Worm (Caenorhabditis elegans) whole organism, L4 larva: Measurements from ENCODE around the gene vit-5.

Experiments
- ama-1 ChIP-seq: fragments of 150-350 bp; optimal IDR thresholded peaks from 2 replicates; lab custom pipeline; 2014; ENCODE audit warnings: inconsistent platforms, mixed read lengths
- attf-4 ChIP-seq: sonication (generic microtip); optimal IDR thresholded peaks from 3 replicates; lab custom pipeline; 2017; ENCODE audit warnings: missing biosample characterization, missing genetic modification characterization
- fos-1 ChIP-seq: fragments of 150-350 bp; optimal IDR thresholded peaks from 2 replicates; lab custom pipeline; 2014; ENCODE audit warnings: missing biosample characterization, missing genetic modification characterization
- jun-1 ChIP-seq: fragments of 150-350 bp; optimal IDR thresholded peaks from 2 replicates; lab custom pipeline; 2014; ENCODE audit warnings: missing biosample characterization, missing genetic modification reagents, missing genetic modification characterization
- lsy-2 ChIP-seq, 2 experiments: fragments of 150-350 bp in 1 of 2; sonication (generic microtip) in 1 of 2; optimal IDR thresholded peaks; 2 replicates each; lab custom pipeline; 2014 to 2017; ENCODE audit warnings: missing biosample characterization in 2 of 2, missing genetic modification characterization in 2 of 2
- nhr-111 ChIP-seq: fragments of 200-800 bp; sonication (Bioruptor generic); optimal IDR thresholded peaks from 2 replicates; lab custom pipeline; 2018; ENCODE audit warnings: mild to moderate bottlenecking, missing genetic modification characterization, missing compliant biosample characterization
- nhr-25 ChIP-seq: sonication (generic microtip); optimal IDR thresholded peaks from 2 replicates; lab custom pipeline; 2017; ENCODE audit warnings: missing genetic modification characterization, mild to moderate bottlenecking, missing compliant biosample characterization, antibody characterized with exemption, moderate library complexity, borderline replicate concordance; ENCODE audit not compliant: insufficient read depth
- zip-2 ChIP-seq: fragments of 150-350 bp; optimal IDR thresholded peaks from 2 replicates; lab custom pipeline; 2014; ENCODE audit warnings: missing biosample characterization, missing genetic modification characterization

DNA sequence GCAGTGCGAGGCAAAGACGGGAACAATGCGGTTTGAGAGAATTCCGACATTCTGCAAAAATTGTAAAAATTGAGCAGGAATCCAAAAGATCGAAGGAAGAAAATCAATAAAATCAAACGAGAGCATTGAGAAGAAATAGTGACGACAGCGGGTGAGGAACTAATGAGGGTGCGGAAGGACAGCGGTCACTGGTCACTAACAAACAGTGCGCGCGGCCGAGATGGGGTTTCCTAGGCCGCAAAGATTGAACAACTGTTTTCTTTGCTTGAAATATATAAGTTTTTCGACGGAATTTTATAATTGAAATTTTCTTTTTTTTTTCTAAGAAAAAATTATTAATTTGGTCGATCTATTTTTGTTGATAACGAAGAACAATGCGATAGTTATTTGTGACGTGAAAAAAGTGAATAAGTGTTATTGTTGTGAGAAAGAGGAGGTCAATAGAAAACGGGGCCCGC lies 8.3 kb downstream of the vit-5 start, which contains the start of gene unc-78:
- TF ChIP-seq nhr-111 (GFP tag; lab: Kevin White, UChicago) (no peak), lsy-2 (tag; optimal IDR thresholded peaks at IDR 0.05; lab: Kevin White, UChicago) (no peak), fos-1 (tag; lab: Kevin White, UChicago) (no peak), attf-4 (tag; lab: Kevin White, UChicago) (no peak), jun-1 (tag; lab: Kevin White, UChicago) (no peak), nhr-25 (tag; lab: Kevin White, UChicago) (no peak), zip-2 (tag; lab: Kevin White, UChicago) (no peak), ama-1 (no peak)
